Fruit fly (Drosophila melanogaster): ENCODE measurements around the gene CG8630.

Gene CG8630

dm6 chr3R:13288763-13289312 lies 9.3 kb downstream of the CG8630 start, which contains the start of gene apn:
TSS of gene apn (minus strand) at chr3R:13288813.
- no peak for TF ChIP-seq CG17801 (GFP tag; optimal IDR thresholded peaks at IDR 0.05; ENCODE audit: partially characterized antibody)

- TF ChIP-seq CG17801 (GFP tag; optimal IDR thresholded peaks at IDR 0.05; ENCODE audit: partially characterized antibody), result no peak
Measured at dm6 chr3R:13290329-13290728, 10.8 kb downstream of the CG8630 start, which contains the start of gene Osi22. TSS of gene Osi22 (plus strand) at chr3R:13290629.

dm6 chr3R:13293148-13293756 lies 13.7 kb downstream of the CG8630 start, which contains the start of gene wntD:
TSS of gene wntD (minus strand) at chr3R:13293198.
- TF ChIP-seq CG17801 (GFP tag; optimal IDR thresholded peaks at IDR 0.05; ENCODE audit: partially characterized antibody), result no peak

- no peak for TF ChIP-seq CG17801 (GFP tag; optimal IDR thresholded peaks at IDR 0.05; ENCODE audit: partially characterized antibody)
Measured at dm6 chr3R:13294461-13294860, 14.9 kb downstream of the CG8630 start, which contains the start of gene CG8773. TSS of gene CG8773 (plus strand) at chr3R:13294748.

DNA sequence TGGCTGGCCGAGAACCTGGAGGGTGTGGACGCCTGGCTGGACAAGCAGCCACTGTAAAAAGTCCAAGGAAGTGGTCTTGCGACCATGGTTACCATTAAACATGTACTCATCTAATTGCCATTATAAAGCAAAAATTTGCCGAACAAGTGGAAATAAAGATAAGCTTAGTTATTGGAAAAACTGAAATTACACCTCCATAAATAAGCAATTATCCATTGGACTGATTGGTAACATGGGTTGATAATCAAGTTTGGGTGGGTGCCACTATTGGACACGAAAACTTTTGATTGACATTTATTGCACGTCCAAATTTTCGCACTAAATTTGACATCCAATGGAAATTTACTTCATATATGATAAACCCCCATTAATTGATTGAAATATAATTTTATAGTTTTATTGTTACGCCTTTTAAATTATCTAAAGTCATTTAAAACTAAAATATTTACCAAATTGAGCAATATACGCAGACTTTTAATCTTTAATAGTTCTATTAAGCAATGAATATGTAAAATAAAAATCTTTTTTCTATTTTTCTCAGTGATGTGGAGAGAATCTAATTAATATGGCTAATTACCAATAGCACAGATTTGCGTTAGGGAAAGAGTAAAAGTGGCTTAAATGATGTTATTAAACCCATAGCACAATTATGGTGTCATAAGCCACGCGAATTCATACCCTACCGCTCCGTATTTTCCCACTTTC lies 18.7 kb downstream of the CG8630 start, which contains the start of gene CG8774:
TSS of gene CG8774 (plus strand) at position 655 of the 705 bp plus-strand sequence.
- no peak for TF ChIP-seq CG17801 (GFP tag; optimal IDR thresholded peaks at IDR 0.05; ENCODE audit: partially characterized antibody)

DNA sequence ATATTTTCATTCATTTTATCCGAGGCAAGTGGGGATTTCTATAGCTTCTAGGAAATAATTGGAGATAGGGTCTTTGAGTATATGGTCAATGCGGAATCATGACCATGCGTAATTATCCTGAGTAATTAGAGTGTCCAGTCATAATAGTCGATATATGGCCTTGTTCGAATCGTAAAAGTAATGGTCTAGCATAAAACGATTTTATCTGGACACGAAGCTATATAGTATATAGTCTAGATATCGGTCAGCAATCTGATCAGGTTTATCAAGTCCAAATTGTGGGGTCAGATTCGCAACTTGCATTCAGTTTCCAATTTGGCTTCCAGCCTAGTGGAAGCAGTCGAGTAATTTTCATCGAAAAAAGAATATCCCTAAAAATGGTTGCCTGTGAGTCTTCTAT lies 22.8 kb downstream of the CG8630 start, which contains the start of gene CG32473:
TSS of gene CG32473 (plus strand) at position 301 of the 400 bp plus-strand sequence.
- TF ChIP-seq CG17801 (GFP tag; optimal IDR thresholded peaks at IDR 0.05; ENCODE audit: partially characterized antibody), result no peak

DNA sequence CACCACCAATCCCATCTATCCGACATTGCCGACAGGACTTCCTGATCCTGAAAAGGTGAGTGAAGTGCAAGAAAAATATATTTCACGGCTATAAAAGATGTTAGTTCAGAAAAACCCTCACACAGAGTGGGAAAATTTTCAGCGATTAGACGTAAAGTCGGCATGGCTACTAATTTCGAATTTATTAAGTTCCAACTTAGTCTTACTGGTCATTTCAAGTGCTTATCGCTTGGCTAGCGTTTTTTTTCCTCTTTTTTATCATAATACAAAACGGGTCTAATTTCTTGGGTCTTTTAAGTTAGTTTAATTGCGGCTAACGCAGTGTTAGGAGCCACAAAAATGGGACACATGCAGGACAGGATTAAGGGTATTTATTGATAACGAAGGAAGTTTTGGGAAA lies 23.6 kb downstream of the CG8630 start, which contains the start of gene CG43208:
TSS of gene CG43208 (plus strand) at position 301 of the 400 bp plus-strand sequence.
- no peak for TF ChIP-seq CG17801 (GFP tag; optimal IDR thresholded peaks at IDR 0.05; ENCODE audit: partially characterized antibody)

dm6 chr3R:13304512-13305069 lies 25.1 kb downstream of the CG8630 start:
- TF ChIP-seq CG17801 (GFP tag; optimal IDR thresholded peaks at IDR 0.05; ENCODE audit: partially characterized antibody), result no peak

DNA sequence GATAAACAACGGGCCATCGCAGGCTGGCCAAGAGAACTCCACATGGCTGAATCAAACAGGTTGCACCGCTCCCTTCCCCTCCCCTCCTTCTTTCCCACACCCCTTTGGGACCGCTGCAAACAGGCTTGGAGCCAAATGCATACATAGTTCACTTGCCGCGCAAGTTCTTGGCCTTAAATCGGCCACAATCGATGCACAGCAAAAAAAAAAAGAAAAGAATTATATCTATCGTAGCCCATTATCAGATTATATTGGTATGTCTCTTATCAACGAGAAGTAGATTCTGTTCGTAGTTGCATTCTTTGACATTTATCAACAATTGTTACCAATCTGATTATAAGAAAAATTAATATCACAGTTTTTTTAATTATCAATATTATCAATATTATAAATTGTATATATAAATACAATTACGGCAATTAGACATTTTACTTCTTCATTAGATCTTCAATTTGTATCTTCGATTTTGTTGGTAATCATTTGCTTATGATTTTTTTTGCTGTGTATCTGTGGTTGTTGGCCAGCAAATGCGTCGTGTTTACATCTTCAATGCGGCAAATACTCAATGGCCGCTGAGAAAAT lies 25.9 kb downstream of the CG8630 start:
- TF ChIP-seq CG17801 (GFP tag; optimal IDR thresholded peaks at IDR 0.05; ENCODE audit: partially characterized antibody), result no peak

dm6 chr3R:13306595-13306994 lies 27.1 kb downstream of the CG8630 start:
- TF ChIP-seq CG17801 (GFP tag; optimal IDR thresholded peaks at IDR 0.05; ENCODE audit: partially characterized antibody), result no peak

dm6 chr3R:13309133-13309711 lies 29.7 kb downstream of the CG8630 start:
- TF ChIP-seq CG17801 (GFP tag; optimal IDR thresholded peaks at IDR 0.05; ENCODE audit: partially characterized antibody), result no peak

- TF ChIP-seq CG17801 (GFP tag; optimal IDR thresholded peaks at IDR 0.05; ENCODE audit: partially characterized antibody), result no peak
Measured at dm6 chr3R:13313088-13313487, 33.6 kb downstream of the CG8630 start, which contains the start of gene CG44142. TSS of gene CG44142 (minus strand) at chr3R:13313188.

DNA sequence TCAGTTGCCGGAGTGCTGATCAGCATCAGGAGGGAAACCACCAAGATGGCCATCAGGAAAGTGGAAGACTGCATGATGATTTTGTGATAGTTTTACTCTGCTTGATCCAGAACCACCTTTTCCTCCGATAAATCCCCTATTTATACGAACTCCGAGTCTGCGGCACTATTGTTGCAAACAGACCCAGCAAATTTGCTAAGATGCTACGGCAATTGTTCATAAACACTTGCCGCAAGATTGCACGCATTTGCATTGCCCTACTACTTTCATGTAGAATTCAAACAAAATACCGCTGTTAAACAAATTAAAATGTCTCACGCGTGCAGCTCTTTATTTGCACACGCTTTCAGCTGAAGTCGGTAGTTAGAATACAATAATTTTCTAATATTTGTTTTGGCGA lies 39.6 kb downstream of the CG8630 start, which contains the start of gene CG45080:
TSS of gene CG45080 (minus strand) at position 101 of the 400 bp plus-strand sequence.
- no peak for TF ChIP-seq CG17801 (GFP tag; optimal IDR thresholded peaks at IDR 0.05; ENCODE audit: partially characterized antibody)

DNA sequence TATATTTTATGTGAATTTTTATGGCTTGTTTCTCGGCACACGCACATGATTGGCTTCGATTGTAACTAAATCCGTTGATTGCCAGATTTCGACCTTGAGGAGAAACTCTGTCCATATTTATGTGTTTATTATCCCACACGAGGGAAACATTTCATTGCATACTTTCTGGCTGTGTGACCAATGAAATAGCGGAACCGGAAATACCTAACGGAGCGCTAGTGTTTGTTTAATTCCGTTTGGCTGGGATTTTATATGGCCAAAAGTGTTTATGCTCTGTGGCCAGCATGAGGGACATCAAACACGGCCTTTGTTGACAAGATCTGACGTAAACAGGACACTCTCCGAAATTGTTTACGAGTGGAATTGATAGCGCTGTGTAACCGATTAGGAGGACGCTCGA lies 40.4 kb downstream of the CG8630 start:
- peak; percentile 9 for TF ChIP-seq CG17801 (GFP tag; optimal IDR thresholded peaks at IDR 0.05; ENCODE audit: partially characterized antibody)

Measured in ovary, adult (tissue).